Worm (Caenorhabditis elegans): Measurements from ENCODE around the gene srx-120.

srx-120 gene

DNA sequence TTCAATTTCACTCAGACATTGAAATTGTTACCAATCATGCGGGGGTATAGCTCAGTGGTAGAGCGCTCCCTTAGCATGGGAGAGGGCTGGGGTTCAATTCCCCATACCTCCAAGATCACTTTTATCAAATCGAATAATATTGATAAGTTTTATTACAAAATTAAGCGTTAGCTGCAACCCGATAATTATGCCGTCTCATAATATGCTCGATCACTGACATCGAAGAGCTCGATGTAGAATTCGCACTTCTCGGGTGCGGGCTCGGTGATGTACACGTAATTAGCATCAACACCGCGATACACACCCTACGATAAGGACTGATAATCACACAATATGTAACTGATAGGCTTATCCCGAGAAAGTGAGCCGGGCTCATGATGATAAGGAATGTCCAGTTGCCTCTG is 11.5 kb downstream of the srx-120 start:
- TF ChIP-seq elt-2 (tag; optimal IDR thresholded peaks at IDR 0.05), result peak; percentile 58
- no peak for TF ChIP-seq fos-1 (tag; optimal IDR thresholded peaks at IDR 0.05)

DNA sequence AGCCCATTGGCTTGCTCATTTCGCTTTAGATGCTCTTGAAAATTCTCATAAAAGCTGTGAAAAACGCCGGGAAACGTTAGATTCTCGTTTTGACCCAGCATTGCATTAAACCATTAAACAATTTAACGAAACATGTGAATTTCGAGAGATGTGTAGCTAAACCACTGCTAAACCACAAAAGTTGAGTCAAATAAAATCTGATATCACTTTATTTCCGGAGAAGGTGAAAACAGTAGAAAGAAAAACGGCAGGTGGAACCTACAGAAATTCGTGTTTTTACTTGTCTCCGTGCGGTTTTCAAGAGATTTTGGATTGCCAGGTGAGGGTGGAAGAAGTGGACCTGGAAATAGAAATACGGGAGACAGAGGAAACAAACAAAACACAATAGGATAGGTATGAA is 13.5 kb downstream of the srx-120 start, which contains the start of gene F49C5.9:
F49C5.9 (minus strand) TSS at position 101 of the 400 bp plus-strand sequence.
- TF ChIP-seq elt-3 (tag; optimal IDR thresholded peaks at IDR 0.05) (no peak), sea-2 (GFP tag; optimal IDR thresholded peaks at IDR 0.05) (no peak), nhr-76 (tag; optimal IDR thresholded peaks at IDR 0.05) (no peak), pha-4 (tag; optimal IDR thresholded peaks at IDR 0.05) (no peak), ama-1 (optimal IDR thresholded peaks at IDR 0.05) (no peak), nhr-12 (tag; optimal IDR thresholded peaks at IDR 0.05) (no peak), lin-39 (tag; optimal IDR thresholded peaks at IDR 0.05) (no peak), zag-1 (tag; optimal IDR thresholded peaks at IDR 0.05) (no peak), nfya-1 (tag; optimal IDR thresholded peaks at IDR 0.05; ENCODE audit: insufficient read depth) (no peak), ceh-28 (tag; optimal IDR thresholded peaks at IDR 0.05) (no peak), jun-1 (tag; optimal IDR thresholded peaks at IDR 0.05) (no peak), ztf-4 (tag; optimal IDR thresholded peaks at IDR 0.05) (no peak)

DNA sequence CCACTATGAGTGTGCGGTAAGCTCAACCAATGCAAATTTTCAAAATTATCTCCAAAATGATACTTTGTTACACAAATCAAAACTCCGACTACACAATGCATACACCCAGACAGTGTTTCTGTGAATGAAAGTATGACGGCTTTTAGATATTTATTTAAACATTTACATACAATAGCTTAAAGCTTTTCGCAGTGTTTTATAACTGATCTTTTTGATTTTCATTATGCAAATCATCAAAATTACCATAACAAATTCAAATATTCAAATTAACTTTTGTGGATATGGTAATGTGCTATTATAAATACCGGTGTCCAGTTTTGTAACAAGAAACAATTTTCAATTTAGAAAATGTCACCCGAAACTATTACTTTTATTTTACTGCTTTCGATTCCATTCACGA is 15.4 kb downstream of the srx-120 start, which contains the start of the genes F49C5.5 and F49C5.10:
F49C5.5 (minus strand) TSS at position 101 of the 400 bp plus-strand sequence.
F49C5.10 (plus strand) TSS at position 344 of the 400 bp plus-strand sequence.
- TF ChIP-seq nhr-23 (tag; optimal IDR thresholded peaks at IDR 0.05), result no peak
- no peak for TF ChIP-seq nfya-1 (tag; optimal IDR thresholded peaks at IDR 0.05; ENCODE audit: insufficient read depth)
- no peak for TF ChIP-seq lin-39 (tag; optimal IDR thresholded peaks at IDR 0.05)
- no peak for TF ChIP-seq pha-4 (tag; optimal IDR thresholded peaks at IDR 0.05)
- TF ChIP-seq eor-1 (tag; optimal IDR thresholded peaks at IDR 0.05), result no peak
- no peak for TF ChIP-seq ztf-4 (tag; optimal IDR thresholded peaks at IDR 0.05)
- TF ChIP-seq egl-5 (tag; optimal IDR thresholded peaks at IDR 0.05), result no peak
- no peak for TF ChIP-seq ZK546.5 (tag; optimal IDR thresholded peaks at IDR 0.05)
- no peak for TF ChIP-seq aly-2 (tag; optimal IDR thresholded peaks at IDR 0.05)
- no peak for TF ChIP-seq ceh-9 (tag; optimal IDR thresholded peaks at IDR 0.05)
- no peak for TF ChIP-seq fkh-2 (tag; optimal IDR thresholded peaks at IDR 0.05)
- TF ChIP-seq fkh-10 (GFP tag; optimal IDR thresholded peaks at IDR 0.05), result no peak
- TF ChIP-seq nhr-43 (tag; optimal IDR thresholded peaks at IDR 0.05; ENCODE audit: poor library complexity, severe bottlenecking), result no peak
- no peak for TF ChIP-seq unc-62 (GFP tag; optimal IDR thresholded peaks at IDR 0.05)

DNA sequence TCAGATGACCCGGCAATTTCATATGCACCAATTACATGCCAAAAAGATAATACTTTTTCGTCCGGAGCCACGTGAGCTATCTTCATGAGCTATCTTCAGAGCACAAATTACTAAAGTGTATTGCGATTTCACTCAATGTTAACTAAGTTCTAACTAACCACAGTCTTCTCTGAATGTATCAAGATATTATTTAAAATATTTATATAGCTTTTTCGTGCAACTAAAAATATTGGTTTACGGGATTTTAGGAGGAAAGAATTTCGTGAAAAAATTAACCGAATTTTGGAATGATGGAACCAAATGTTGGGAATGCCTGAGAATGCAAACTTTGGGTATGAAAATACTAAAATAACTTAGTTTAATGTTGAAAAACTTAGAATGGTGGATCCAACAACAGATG is 16.5 kb downstream of the srx-120 start, which contains the start of gene F49C5.16:
F49C5.16 (plus strand) TSS at position 301 of the 400 bp plus-strand sequence.
- no peak for TF ChIP-seq nhr-67 (tag; optimal IDR thresholded peaks at IDR 0.05)
- no peak for TF ChIP-seq ceh-9 (tag; optimal IDR thresholded peaks at IDR 0.05)
- no peak for TF ChIP-seq fos-1 (tag; optimal IDR thresholded peaks at IDR 0.05)
- TF ChIP-seq lin-15B (tag; optimal IDR thresholded peaks at IDR 0.05), result no peak
- TF ChIP-seq zag-1 (tag; optimal IDR thresholded peaks at IDR 0.05), result no peak
- no peak for TF ChIP-seq elt-1 (tag; optimal IDR thresholded peaks at IDR 0.05)
- TF ChIP-seq aly-2 (tag; optimal IDR thresholded peaks at IDR 0.05), result no peak
- TF ChIP-seq jun-1 (tag; optimal IDR thresholded peaks at IDR 0.05), result no peak
- no peak for TF ChIP-seq ceh-16 (tag; optimal IDR thresholded peaks at IDR 0.05)
- no peak for TF ChIP-seq tbx-2 (tag; optimal IDR thresholded peaks at IDR 0.05)
- TF ChIP-seq R02D3.7 (tag; optimal IDR thresholded peaks at IDR 0.05), result no peak
- TF ChIP-seq lin-39 (tag; optimal IDR thresholded peaks at IDR 0.05), result no peak
- no peak for TF ChIP-seq egl-5 (tag; optimal IDR thresholded peaks at IDR 0.05)

DNA sequence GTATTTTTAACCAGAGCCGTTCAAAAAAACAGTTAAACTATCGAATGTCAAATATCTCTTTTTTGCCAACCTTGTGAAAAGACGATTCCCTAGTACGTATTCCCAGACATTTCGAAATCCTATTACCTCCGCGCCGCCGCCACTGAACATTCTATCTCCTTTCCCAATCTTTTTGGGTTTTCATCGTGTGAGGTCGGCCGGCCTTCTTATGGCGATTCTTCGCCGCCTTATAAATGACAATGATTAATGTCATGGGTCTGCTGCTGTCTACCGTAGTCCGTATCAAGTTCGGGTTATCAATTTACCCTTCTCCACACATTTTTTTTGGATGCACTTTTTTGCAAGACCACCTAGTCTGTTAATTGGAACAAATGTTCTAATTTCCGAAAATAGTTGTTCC is 18.6 kb downstream of the srx-120 start:
- TF ChIP-seq R02D3.7 (tag; optimal IDR thresholded peaks at IDR 0.05) (no peak), ama-1 (optimal IDR thresholded peaks at IDR 0.05) (no peak), elt-3 (tag; optimal IDR thresholded peaks at IDR 0.05) (peak in 1 of 3 experiments; percentile 20), fos-1 (tag; optimal IDR thresholded peaks at IDR 0.05) (no peak), mml-1 (tag; optimal IDR thresholded peaks at IDR 0.05) (no peak), nhr-28 (tag; optimal IDR thresholded peaks at IDR 0.05) (no peak), nhr-11 (tag; optimal IDR thresholded peaks at IDR 0.05) (no peak), egl-5 (tag; optimal IDR thresholded peaks at IDR 0.05) (no peak), ztf-11 (tag; optimal IDR thresholded peaks at IDR 0.05) (no peak), ceh-28 (tag; optimal IDR thresholded peaks at IDR 0.05) (no peak), ceh-16 (tag; optimal IDR thresholded peaks at IDR 0.05) (no peak), daf-12 (tag; optimal IDR thresholded peaks at IDR 0.05) (no peak), nhr-237 (tag; optimal IDR thresholded peaks at IDR 0.05) (no peak), nfya-1 (tag; optimal IDR thresholded peaks at IDR 0.05; ENCODE audit: insufficient read depth) (peak; percentile 75), tbx-2 (tag; optimal IDR thresholded peaks at IDR 0.05) (no peak), pha-4 (tag; optimal IDR thresholded peaks at IDR 0.05) (no peak), pqm-1 (tag; optimal IDR thresholded peaks at IDR 0.05) (no peak), unc-62 (GFP tag; optimal IDR thresholded peaks at IDR 0.05) (no peak), nhr-25 (tag; optimal IDR thresholded peaks at IDR 0.05) (peak; percentile 52), nhr-43 (tag; optimal IDR thresholded peaks at IDR 0.05; ENCODE audit: poor library complexity, severe bottlenecking) (peak; percentile 4), nhr-12 (tag; optimal IDR thresholded peaks at IDR 0.05) (no peak), nhr-67 (tag; optimal IDR thresholded peaks at IDR 0.05) (no peak)
